Fruit fly (Drosophila melanogaster): Measurements from ENCODE around the gene qin.

Gene qin

dm6 chr3R:18583881-18584545, 6.8 kb upstream of the qin start (continued):
- TF ChIP-seq knrl (GFP tag; IDR thresholded peaks at IDR 0.05; ENCODE audit: partially characterized antibody), result 0 out of 3 replicates have a peak, but pooled peaks have one; percentile 43
- TF ChIP-seq CG2116 (GFP tag; optimal IDR thresholded peaks at IDR 0.05), result peak; percentile 80
- peak; percentile 94 for TF ChIP-seq ase (GFP tag; IDR thresholded peaks at IDR 0.05)
- TF ChIP-seq mam (GFP tag; optimal IDR thresholded peaks at IDR 0.05), result peak; percentile 96
- no peak for TF ChIP-seq vnd (GFP tag; IDR thresholded peaks at IDR 0.05; ENCODE audit: partially characterized antibody)
- TF ChIP-seq Optix (GFP tag; IDR thresholded peaks at IDR 0.05), result peak; percentile 97
- peak; percentile 96 for TF ChIP-seq tgo (GFP tag; IDR thresholded peaks at IDR 0.05)
- TF ChIP-seq Camta (GFP tag; optimal IDR thresholded peaks at IDR 0.05), result peak; percentile 97
- TF ChIP-seq trh (GFP tag; optimal IDR thresholded peaks at IDR 0.05), result peak; percentile 94
- peak; percentile 91 for TF ChIP-seq CG15696 (tag; optimal IDR thresholded peaks at IDR 0.05)
- peak; percentile 93 for TF ChIP-seq zfh2 (GFP tag; optimal IDR thresholded peaks at IDR 0.05)
- TF ChIP-seq CG4730 (GFP tag; IDR thresholded peaks at IDR 0.05), result peak; percentile 92
- TF ChIP-seq CG7372 (GFP tag; IDR thresholded peaks at IDR 0.05), result peak; percentile 88
- peak; percentile 67 for TF ChIP-seq Sry-δ (GFP tag; optimal IDR thresholded peaks at IDR 0.05)
- TF ChIP-seq CG1529 (GFP tag; optimal IDR thresholded peaks at IDR 0.05), result peak; percentile 97
- no peak for TF ChIP-seq CG7963 (GFP tag; IDR thresholded peaks at IDR 0.05; ENCODE audit: partially characterized antibody)
- peak; percentile 91 for TF ChIP-seq CG10366 (GFP tag; IDR thresholded peaks at IDR 0.05)
- TF ChIP-seq BtbVII (GFP tag; optimal IDR thresholded peaks at IDR 0.05), result peak; percentile 96
- TF ChIP-seq CG11398 (GFP tag; optimal IDR thresholded peaks at IDR 0.05), result peak; percentile 96
- no peak for TF ChIP-seq fru (optimal IDR thresholded peaks at IDR 0.05)
- peak; percentile 95 for TF ChIP-seq fd64A (GFP tag; optimal IDR thresholded peaks at IDR 0.05)
- peak; percentile 16 for TF ChIP-seq pzg (GFP tag; optimal IDR thresholded peaks at IDR 0.05)
- TF ChIP-seq abd-A (tag; optimal IDR thresholded peaks at IDR 0.05), result peak; percentile 98
- peak; percentile 96 for TF ChIP-seq CG2202 (tag; optimal IDR thresholded peaks at IDR 0.05)
- peak; percentile 97 for TF ChIP-seq HLH54F (GFP tag; optimal IDR thresholded peaks at IDR 0.05)
- peak; percentile 94 for TF ChIP-seq jing (GFP tag; optimal IDR thresholded peaks at IDR 0.05)
- peak; percentile 91 for TF ChIP-seq CG2889 (GFP tag; IDR thresholded peaks at IDR 0.05)
- TF ChIP-seq bowl (GFP tag; IDR thresholded peaks at IDR 0.05), result peak; percentile 86
- peak; percentile 98 for TF ChIP-seq Oli (tag; optimal IDR thresholded peaks at IDR 0.05)
- no peak; the same call in none of the 3 replicates for TF ChIP-seq CG34224 (GFP tag; IDR thresholded peaks at IDR 0.05; ENCODE audit: partially characterized antibody)
- peak; percentile 88 for TF ChIP-seq H2.0 (GFP tag; IDR thresholded peaks at IDR 0.05)
- TF ChIP-seq CG13296 (GFP tag; optimal IDR thresholded peaks at IDR 0.05), result peak; percentile 95
- no peak for TF ChIP-seq usp (GFP tag; optimal IDR thresholded peaks at IDR 0.05)
- TF ChIP-seq CG18476 (GFP tag; optimal IDR thresholded peaks at IDR 0.05), result peak; percentile 96
- TF ChIP-seq CG13624 (GFP tag; optimal IDR thresholded peaks at IDR 0.05), result peak; percentile 97
- TF ChIP-seq CG3995 (GFP tag; optimal IDR thresholded peaks at IDR 0.05), result peak; percentile 67
- TF ChIP-seq CG16863 (GFP tag; optimal IDR thresholded peaks at IDR 0.05), result peak; percentile 97
- TF ChIP-seq Ptx1 (GFP tag; IDR thresholded peaks at IDR 0.05), result peak; percentile 95
- peak in 1 of 2 experiments; percentile 98 for TF ChIP-seq Eip74EF (GFP tag; optimal IDR thresholded peaks at IDR 0.05)
- peak; percentile 84 for TF ChIP-seq Doc2 (GFP tag; IDR thresholded peaks at IDR 0.05)
- TF ChIP-seq al (GFP tag; IDR thresholded peaks at IDR 0.05), result peak; percentile 94
- TF ChIP-seq E2f1 (GFP tag; IDR thresholded peaks at IDR 0.05), result peak; percentile 95
- peak; percentile 89 for TF ChIP-seq CG14965 (GFP tag; optimal IDR thresholded peaks at IDR 0.05; ENCODE audit: borderline replicate concordance)
- peak; percentile 95 for TF ChIP-seq Mes4 (GFP tag; optimal IDR thresholded peaks at IDR 0.05)
- peak; percentile 88 for TF ChIP-seq CG12299 (tag; optimal IDR thresholded peaks at IDR 0.05)
- peak; percentile 73 for TF ChIP-seq nom (GFP tag; optimal IDR thresholded peaks at IDR 0.05)
- peak; percentile 96 for TF ChIP-seq ewg (GFP tag; optimal IDR thresholded peaks at IDR 0.05)
- no peak for TF ChIP-seq Hr39 (optimal IDR thresholded peaks at IDR 0.05)
- peak; percentile 97 for TF ChIP-seq bab2 (GFP tag; optimal IDR thresholded peaks at IDR 0.05)
- peak; percentile 93 for TF ChIP-seq CG32532 (GFP tag; IDR thresholded peaks at IDR 0.05)
- peak; percentile 96 for TF ChIP-seq CG11456 (GFP tag; IDR thresholded peaks at IDR 0.05)

Data from whole organism, embryonic.